Worm (Caenorhabditis elegans): ENCODE measurements around the gene Y32F6A.4.

Gene Y32F6A.4

ce11 chrV:10404701-10405100, 29.2 kb downstream of the Y32F6A.4 start:
- no peak for TF ChIP-seq klf-2 (GFP tag; conservative IDR thresholded peaks at IDR 0.05)
- no peak for TF ChIP-seq ztf-23 (GFP tag; IDR thresholded peaks at IDR 0.05)
- TF ChIP-seq cog-1 (tag; optimal IDR thresholded peaks at IDR 0.05): no peak
- TF ChIP-seq med-1 (GFP tag; optimal IDR thresholded peaks at IDR 0.05; ENCODE audit: insufficient read depth): no peak
- TF ChIP-seq ref-1 (GFP tag; conservative IDR thresholded peaks at IDR 0.05): no peak
- TF ChIP-seq ztf-29 (GFP tag; IDR thresholded peaks at IDR 0.05): no peak
- no peak for TF ChIP-seq tab-1 (GFP tag; IDR thresholded peaks at IDR 0.05)
- TF ChIP-seq T22C8.4 (GFP tag; IDR thresholded peaks at IDR 0.05): no peak
- TF ChIP-seq flt-1 (GFP tag; IDR thresholded peaks at IDR 0.05): no peak

ce11 chrV:10402804-10403203, 31.1 kb downstream of the Y32F6A.4 start, which contains the start of gene F15H10.8:
F15H10.8 (minus strand) TSS chrV:10402904.
- TF ChIP-seq T22C8.4 (GFP tag; IDR thresholded peaks at IDR 0.05): no peak
- no peak for TF ChIP-seq ztf-29 (GFP tag; IDR thresholded peaks at IDR 0.05)
- no peak for TF ChIP-seq klf-2 (GFP tag; conservative IDR thresholded peaks at IDR 0.05)
- TF ChIP-seq ztf-23 (GFP tag; IDR thresholded peaks at IDR 0.05): no peak
- TF ChIP-seq cog-1 (tag; optimal IDR thresholded peaks at IDR 0.05): no peak

- TF ChIP-seq ztf-29 (GFP tag; IDR thresholded peaks at IDR 0.05): no peak
- no peak for TF ChIP-seq med-1 (GFP tag; optimal IDR thresholded peaks at IDR 0.05; ENCODE audit: insufficient read depth)
- no peak for TF ChIP-seq T22C8.4 (GFP tag; IDR thresholded peaks at IDR 0.05)
- no peak for TF ChIP-seq flt-1 (GFP tag; IDR thresholded peaks at IDR 0.05)
- no peak for TF ChIP-seq cog-1 (tag; optimal IDR thresholded peaks at IDR 0.05)
- no peak for TF ChIP-seq tab-1 (GFP tag; IDR thresholded peaks at IDR 0.05)
- TF ChIP-seq ref-1 (GFP tag; conservative IDR thresholded peaks at IDR 0.05): no peak
- no peak for TF ChIP-seq klf-2 (GFP tag; conservative IDR thresholded peaks at IDR 0.05)
- TF ChIP-seq ztf-23 (GFP tag; IDR thresholded peaks at IDR 0.05): no peak
Measured at ce11 chrV:10399290-10399689, 34.6 kb downstream of the Y32F6A.4 start.

ce11 chrV:10398431-10398830, 35.4 kb downstream of the Y32F6A.4 start, which contains the start of gene ugt-2:
ugt-2 (plus strand) TSS chrV:10398801.
- no peak for TF ChIP-seq ztf-29 (GFP tag; IDR thresholded peaks at IDR 0.05)
- no peak for TF ChIP-seq ref-1 (GFP tag; conservative IDR thresholded peaks at IDR 0.05)
- TF ChIP-seq ztf-23 (GFP tag; IDR thresholded peaks at IDR 0.05): no peak
- no peak for TF ChIP-seq med-1 (GFP tag; optimal IDR thresholded peaks at IDR 0.05; ENCODE audit: insufficient read depth)
- no peak for TF ChIP-seq T22C8.4 (GFP tag; IDR thresholded peaks at IDR 0.05)
- TF ChIP-seq cog-1 (tag; optimal IDR thresholded peaks at IDR 0.05): no peak
- TF ChIP-seq flt-1 (GFP tag; IDR thresholded peaks at IDR 0.05): no peak
- TF ChIP-seq klf-2 (GFP tag; conservative IDR thresholded peaks at IDR 0.05): no peak
- TF ChIP-seq tab-1 (GFP tag; IDR thresholded peaks at IDR 0.05): no peak

- TF ChIP-seq tab-1 (GFP tag; IDR thresholded peaks at IDR 0.05): no peak
- no peak for TF ChIP-seq med-1 (GFP tag; optimal IDR thresholded peaks at IDR 0.05; ENCODE audit: insufficient read depth)
- TF ChIP-seq ref-1 (GFP tag; conservative IDR thresholded peaks at IDR 0.05): no peak
- TF ChIP-seq flt-1 (GFP tag; IDR thresholded peaks at IDR 0.05): no peak
- TF ChIP-seq ztf-29 (GFP tag; IDR thresholded peaks at IDR 0.05): no peak
- TF ChIP-seq klf-2 (GFP tag; conservative IDR thresholded peaks at IDR 0.05): no peak
- no peak for TF ChIP-seq T22C8.4 (GFP tag; IDR thresholded peaks at IDR 0.05)
- TF ChIP-seq cog-1 (tag; optimal IDR thresholded peaks at IDR 0.05): no peak
- no peak for TF ChIP-seq ztf-23 (GFP tag; IDR thresholded peaks at IDR 0.05)
Measured at ce11 chrV:10395173-10395766, 38.6 kb downstream of the Y32F6A.4 start, which contains the start of the genes col-151 and ugt-1. col-151 (minus strand) TSS chrV:10395223. ugt-1 (plus strand) TSS chrV:10395663.

ce11 chrV:10393708-10394107, 40.2 kb downstream of the Y32F6A.4 start:
- TF ChIP-seq cog-1 (tag; optimal IDR thresholded peaks at IDR 0.05) (no peak), tab-1 (GFP tag; IDR thresholded peaks at IDR 0.05) (no peak), ztf-23 (GFP tag; IDR thresholded peaks at IDR 0.05) (no peak), klf-2 (GFP tag; conservative IDR thresholded peaks at IDR 0.05) (no peak), ref-1 (GFP tag; conservative IDR thresholded peaks at IDR 0.05) (no peak), flt-1 (GFP tag; IDR thresholded peaks at IDR 0.05) (no peak), T22C8.4 (GFP tag; IDR thresholded peaks at IDR 0.05) (no peak)

- TF ChIP-seq klf-2 (GFP tag; conservative IDR thresholded peaks at IDR 0.05) (no peak), cog-1 (tag; optimal IDR thresholded peaks at IDR 0.05) (no peak), T22C8.4 (GFP tag; IDR thresholded peaks at IDR 0.05) (no peak), ref-1 (GFP tag; conservative IDR thresholded peaks at IDR 0.05) (no peak)
Measured at ce11 chrV:10388318-10388717, 45.5 kb downstream of the Y32F6A.4 start, which contains the start of gene AC3.5. AC3.5 (plus strand) TSS chrV:10388527.

ce11 chrV:10387412-10387811, 46.5 kb downstream of the Y32F6A.4 start:
- TF ChIP-seq ref-1 (GFP tag; conservative IDR thresholded peaks at IDR 0.05) (no peak), T22C8.4 (GFP tag; IDR thresholded peaks at IDR 0.05) (no peak)

- no peak for TF ChIP-seq ref-1 (GFP tag; conservative IDR thresholded peaks at IDR 0.05)
- no peak for TF ChIP-seq flt-1 (GFP tag; IDR thresholded peaks at IDR 0.05)
- TF ChIP-seq cog-1 (tag; optimal IDR thresholded peaks at IDR 0.05): no peak
- TF ChIP-seq ztf-29 (GFP tag; IDR thresholded peaks at IDR 0.05): no peak
- TF ChIP-seq ztf-23 (GFP tag; IDR thresholded peaks at IDR 0.05): no peak
- TF ChIP-seq med-1 (GFP tag; optimal IDR thresholded peaks at IDR 0.05; ENCODE audit: insufficient read depth): no peak
- TF ChIP-seq T22C8.4 (GFP tag; IDR thresholded peaks at IDR 0.05): no peak
- no peak for TF ChIP-seq klf-2 (GFP tag; conservative IDR thresholded peaks at IDR 0.05)
- no peak for TF ChIP-seq tab-1 (GFP tag; IDR thresholded peaks at IDR 0.05)
Measured at ce11 chrV:10383950-10384349, 49.9 kb downstream of the Y32F6A.4 start, which contains the start of gene spe-10. spe-10 (plus strand) TSS chrV:10384250.

- TF ChIP-seq flt-1 (GFP tag; IDR thresholded peaks at IDR 0.05): no peak
- no peak for TF ChIP-seq ztf-29 (GFP tag; IDR thresholded peaks at IDR 0.05)
- TF ChIP-seq ref-1 (GFP tag; conservative IDR thresholded peaks at IDR 0.05): no peak
- no peak for TF ChIP-seq T22C8.4 (GFP tag; IDR thresholded peaks at IDR 0.05)
- no peak for TF ChIP-seq ztf-23 (GFP tag; IDR thresholded peaks at IDR 0.05)
- no peak for TF ChIP-seq med-1 (GFP tag; optimal IDR thresholded peaks at IDR 0.05; ENCODE audit: insufficient read depth)
- no peak for TF ChIP-seq cog-1 (tag; optimal IDR thresholded peaks at IDR 0.05)
- TF ChIP-seq tab-1 (GFP tag; IDR thresholded peaks at IDR 0.05): no peak
- no peak for TF ChIP-seq klf-2 (GFP tag; conservative IDR thresholded peaks at IDR 0.05)
Measured at ce11 chrV:10382142-10382541, 51.7 kb downstream of the Y32F6A.4 start, which contains the start of gene pqn-2. pqn-2 (plus strand) TSS chrV:10382442.
